Worm (Caenorhabditis elegans): Measurements from ENCODE around the gene F09G2.1.

Gene F09G2.1

ce11 chrV:7234726-7235125 is 34.7 kb downstream of the F09G2.1 start, which contains the start of gene C05C8.5:
C05C8.5 (minus strand) TSS chrV:7234826.
- TF ChIP-seq xnd-1 (tag; optimal IDR thresholded peaks at IDR 0.05) (no peak), Y53G8AR.9 (GFP tag; conservative IDR thresholded peaks at IDR 0.05) (no peak), lag-1 (GFP tag; IDR thresholded peaks at IDR 0.05) (no peak), madf-8 (GFP tag; conservative IDR thresholded peaks at IDR 0.05) (no peak)

DNA sequence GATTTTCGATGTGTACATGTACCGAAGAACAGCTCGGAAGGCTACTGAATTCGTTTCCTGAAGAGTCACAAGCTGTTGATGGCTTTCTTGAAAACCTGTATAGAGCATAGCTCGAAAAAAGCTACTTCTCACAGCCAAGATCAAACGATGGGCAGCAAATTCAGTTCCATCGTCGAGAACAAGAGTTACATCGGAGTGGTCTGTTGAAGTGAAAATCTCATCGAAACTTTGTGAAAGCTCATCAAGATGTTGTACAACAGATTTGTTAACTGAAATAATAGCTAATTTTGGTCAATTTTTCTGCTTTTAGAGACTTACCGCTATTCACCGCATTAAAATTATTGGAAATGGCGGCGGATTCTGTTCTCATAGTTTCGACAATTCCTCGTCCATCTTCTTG is 36.7 kb downstream of the F09G2.1 start:
- TF ChIP-seq Y67H2A.10 (GFP tag; conservative IDR thresholded peaks at IDR 0.05): no peak
- TF ChIP-seq snpc-4 (GFP tag; optimal IDR thresholded peaks at IDR 0.05): no peak
- no peak for TF ChIP-seq snpc-4 (tag; optimal IDR thresholded peaks at IDR 0.05)
- no peak for TF ChIP-seq atf-7 (tag; optimal IDR thresholded peaks at IDR 0.05)
- no peak for TF ChIP-seq zim-3 (tag; optimal IDR thresholded peaks at IDR 0.05)
- TF ChIP-seq F55B11.4 (tag; optimal IDR thresholded peaks at IDR 0.05; ENCODE audit: borderline replicate concordance, insufficient read depth): no peak
- TF ChIP-seq nhr-80 (tag; optimal IDR thresholded peaks at IDR 0.05): no peak
- TF ChIP-seq bed-1 (GFP tag; IDR thresholded peaks at IDR 0.05): no peak
- TF ChIP-seq F57C9.4 (tag; optimal IDR thresholded peaks at IDR 0.05): no peak
- no peak for TF ChIP-seq rpc-1 (optimal IDR thresholded peaks at IDR 0.05)
- TF ChIP-seq rpc-1 (tag; optimal IDR thresholded peaks at IDR 0.05): no peak
- no peak for TF ChIP-seq ztf-28 (GFP tag; IDR thresholded peaks at IDR 0.05)
- TF ChIP-seq C17E4.6 (GFP tag; IDR thresholded peaks at IDR 0.05): no peak
- no peak for TF ChIP-seq F10E7.11 (tag; optimal IDR thresholded peaks at IDR 0.05)
- TF ChIP-seq dpl-1 (GFP tag; optimal IDR thresholded peaks at IDR 0.05): no peak
- TF ChIP-seq pha-4 (tag; optimal IDR thresholded peaks at IDR 0.05): no peak
- TF ChIP-seq bed-2 (GFP tag; IDR thresholded peaks at IDR 0.05): no peak
- no peak for TF ChIP-seq sptf-2 (GFP tag; optimal IDR thresholded peaks at IDR 0.05)

- TF ChIP-seq madf-8 (GFP tag; conservative IDR thresholded peaks at IDR 0.05): no peak
- no peak for TF ChIP-seq dpl-1 (GFP tag; optimal IDR thresholded peaks at IDR 0.05)
- no peak for TF ChIP-seq tlf-1 (GFP tag; optimal IDR thresholded peaks at IDR 0.05)
- no peak for TF ChIP-seq gei-17 (GFP tag; optimal IDR thresholded peaks at IDR 0.05)
- no peak for TF ChIP-seq madf-3 (GFP tag; IDR thresholded peaks at IDR 0.05)
- no peak for TF ChIP-seq fkh-3 (tag; optimal IDR thresholded peaks at IDR 0.05)
- no peak for TF ChIP-seq let-526 (GFP tag; IDR thresholded peaks at IDR 0.05)
- TF ChIP-seq F23B12.7 (tag; optimal IDR thresholded peaks at IDR 0.05; ENCODE audit: insufficient read depth): no peak
- TF ChIP-seq repo-1 (tag; optimal IDR thresholded peaks at IDR 0.05): no peak
- no peak for TF ChIP-seq F57C9.4 (tag; optimal IDR thresholded peaks at IDR 0.05)
- TF ChIP-seq madf-10 (tag; optimal IDR thresholded peaks at IDR 0.05): no peak
- TF ChIP-seq unc-130 (GFP tag; optimal IDR thresholded peaks at IDR 0.05): no peak
- TF ChIP-seq ceh-100 (GFP tag; IDR thresholded peaks at IDR 0.05): no peak
These were observed 36.9 kb downstream of the F09G2.1 start, which contains the start of gene hpo-9 for ce11 chrV:7237094-7237132. hpo-9 (minus strand) TSS chrV:7237130.

- TF ChIP-seq zim-3 (tag; optimal IDR thresholded peaks at IDR 0.05) (no peak), C06A6.2 (GFP tag; conservative IDR thresholded peaks at IDR 0.05) (peak; percentile 81), rpc-1 (optimal IDR thresholded peaks at IDR 0.05) (peak; percentile 31), rpc-1 (tag; optimal IDR thresholded peaks at IDR 0.05) (no peak), F23B12.7 (tag; optimal IDR thresholded peaks at IDR 0.05; ENCODE audit: insufficient read depth) (peak; percentile 91), B0336.3 (GFP tag; IDR thresholded peaks at IDR 0.05) (0 out of 2 replicates have a peak, but pooled peaks have one; percentile 40), F49E8.2 (tag; optimal IDR thresholded peaks at IDR 0.05; ENCODE audit: insufficient read depth) (no peak), K12H6.12 (tag; optimal IDR thresholded peaks at IDR 0.05) (peak; percentile 3), dpff-1 (tag; optimal IDR thresholded peaks at IDR 0.05) (no peak), tbp1 (GFP tag; optimal IDR thresholded peaks at IDR 0.05) (peak; percentile 42), F57C9.4 (tag; optimal IDR thresholded peaks at IDR 0.05) (no peak), attf-6 (GFP tag; IDR thresholded peaks at IDR 0.05) (0 out of 2 replicates have a peak, but pooled peaks have one; percentile 20), K11D2.4 (GFP tag; IDR thresholded peaks at IDR 0.05) (peak; percentile 55; the same call in 1 of the 2 replicates), xnd-1 (tag; optimal IDR thresholded peaks at IDR 0.05) (peak; percentile 56), snpc-4 (GFP tag; optimal IDR thresholded peaks at IDR 0.05) (no peak), snpc-4 (tag; optimal IDR thresholded peaks at IDR 0.05) (peak in 3 of 4 experiments; percentile 45 to 60 (median 45)), Y67H2A.10 (GFP tag; conservative IDR thresholded peaks at IDR 0.05) (peak; percentile 55; the same call in 1 of the 2 replicates), lsy-27 (tag; optimal IDR thresholded peaks at IDR 0.05; ENCODE audit: borderline replicate concordance, insufficient read depth) (peak; percentile 7), pha-4 (tag; optimal IDR thresholded peaks at IDR 0.05) (peak; percentile 74), ekl-4 (GFP tag; IDR thresholded peaks at IDR 0.05) (peak; percentile 63), attf-3 (GFP tag; conservative IDR thresholded peaks at IDR 0.05) (peak; percentile 54; the same call in 1 of the 2 replicates), hsf-1 (GFP tag; IDR thresholded peaks at IDR 0.05) (peak; percentile 70), madf-3 (GFP tag; IDR thresholded peaks at IDR 0.05) (peak; percentile 89; the same call in 1 of the 2 replicates), ceh-100 (GFP tag; IDR thresholded peaks at IDR 0.05) (peak; percentile 74), dpl-1 (GFP tag; optimal IDR thresholded peaks at IDR 0.05) (peak; percentile 85)
These were observed 37.1 kb downstream of the F09G2.1 start, which contains the start of gene hyls-1 for ce11 chrV:7237133-7237532. hyls-1 (plus strand) TSS chrV:7237381.
